Worm (Caenorhabditis elegans): ENCODE results near the gene T08A9.13.

DNA sequence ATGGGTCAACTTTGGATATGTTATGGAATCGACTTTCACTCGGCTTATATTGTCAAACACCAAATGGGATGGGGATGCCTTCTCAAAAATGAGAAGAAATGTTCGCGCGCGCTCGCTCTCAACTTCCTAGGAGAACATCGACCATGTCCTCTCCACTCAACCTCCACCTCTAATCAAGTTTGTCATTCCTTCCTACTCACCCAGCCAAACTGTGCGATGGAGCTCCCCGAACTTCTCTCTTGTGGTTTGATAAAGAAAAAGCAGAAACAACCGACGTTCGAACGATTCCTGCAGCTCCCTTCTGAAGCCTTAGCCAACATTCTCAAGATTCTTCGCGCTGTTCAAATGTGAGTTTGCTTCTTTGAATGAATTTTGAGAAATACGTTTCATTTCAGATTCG, 9.0 kb downstream of the T08A9.13 start:
- no peak for TF ChIP-seq attf-4 (tag; optimal IDR thresholded peaks at IDR 0.05)
- TF ChIP-seq mep-1 (tag; optimal IDR thresholded peaks at IDR 0.05): no peak
- TF ChIP-seq fkh-10 (GFP tag; optimal IDR thresholded peaks at IDR 0.05): no peak
- TF ChIP-seq tra-1 (GFP tag; IDR thresholded peaks at IDR 0.05): no peak
- no peak for TF ChIP-seq dmd-6 (GFP tag; IDR thresholded peaks at IDR 0.05)
- no peak for TF ChIP-seq zag-1 (tag; optimal IDR thresholded peaks at IDR 0.05)
- no peak for TF ChIP-seq nhr-111 (GFP tag; optimal IDR thresholded peaks at IDR 0.05)
- no peak for TF ChIP-seq nhr-77 (tag; optimal IDR thresholded peaks at IDR 0.05)
- no peak for TF ChIP-seq pqm-1 (tag; optimal IDR thresholded peaks at IDR 0.05)
- no peak for TF ChIP-seq daf-12 (tag; optimal IDR thresholded peaks at IDR 0.05)
